Fruit fly (Drosophila melanogaster) whole organism, embryonic: ENCODE results near the gene boil.

ENCODE experiments used
- Adf1 ChIP-seq: fragments of 200-800 bp; sonication (Bioruptor generic); IDR thresholded peaks from 2 replicates; pipeline ENCODE4 v1.3.6; 2022; ENCODE audit warnings: missing biosample characterization, missing genetic modification characterization
- Atf6 ChIP-seq: fragments of 200-800 bp; sonication (Bioruptor generic); IDR thresholded peaks from 2 replicates; pipeline ENCODE4 v1.3.6; 2022; ENCODE audit warnings: missing biosample characterization, missing genetic modification characterization
- CG1024 ChIP-seq: fragments of 200-800 bp; sonication (Bioruptor generic); IDR thresholded peaks from 2 replicates; pipeline ENCODE4 v1.3.6; 2022; ENCODE audit warnings: missing biosample characterization, missing genetic modification characterization
- CG10979 ChIP-seq: fragments of 200-800 bp; sonication (Bioruptor generic); optimal IDR thresholded peaks from 2 replicates; lab custom pipeline; 2018; ENCODE audit warnings: missing biosample characterization, mild to moderate bottlenecking, missing genetic modification characterization, moderate library complexity
- CG11560 ChIP-seq: fragments of 200-800 bp; sonication (Bioruptor generic); IDR thresholded peaks from 3 replicates; pipeline ENCODE4 v1.3.6; 2022; ENCODE audit warnings: missing biosample characterization, missing genetic modification characterization
- CG12104 ChIP-seq: fragments of 200-800 bp; sonication (Bioruptor generic); optimal IDR thresholded peaks from 3 replicates; lab custom pipeline; 2016; ENCODE audit warnings: missing biosample characterization, missing genetic modification characterization
- CG15269 ChIP-seq: fragments of 200-800 bp; sonication (Bioruptor generic); optimal IDR thresholded peaks from 2 replicates; lab custom pipeline; 2018; ENCODE audit warnings: missing biosample characterization, mild to moderate bottlenecking, missing genetic modification characterization, moderate library complexity
- CG15514 ChIP-seq: fragments of 200-800 bp; sonication (Bioruptor generic); optimal IDR thresholded peaks from 3 replicates; lab custom pipeline; 2017; ENCODE audit warnings: missing biosample characterization, missing genetic modification characterization, mild to moderate bottlenecking, moderate library complexity, missing genetic modification reagents
- CG17385 ChIP-seq: fragments of 200-800 bp; sonication (Bioruptor generic); optimal IDR thresholded peaks from 3 replicates; lab custom pipeline; 2018; ENCODE audit warnings: missing biosample characterization, mild to moderate bottlenecking, missing genetic modification characterization
- CG18599 ChIP-seq: fragments of 200-800 bp; sonication (Bioruptor generic); optimal IDR thresholded peaks from 3 replicates; lab custom pipeline; 2017; ENCODE audit warnings: missing biosample characterization, missing genetic modification characterization, mild to moderate bottlenecking, moderate library complexity, missing genetic modification reagents
- CG18764 ChIP-seq: fragments of 200-800 bp; sonication (Bioruptor generic); optimal IDR thresholded peaks from 3 replicates; lab custom pipeline; 2016; ENCODE audit warnings: missing biosample characterization, missing genetic modification characterization
- CG2116 ChIP-seq: fragments of 200-800 bp; sonication (Bioruptor generic); optimal IDR thresholded peaks from 3 replicates; lab custom pipeline; 2018; ENCODE audit warnings: missing biosample characterization, mild to moderate bottlenecking, missing genetic modification characterization
- CG32532 ChIP-seq: fragments of 200-800 bp; sonication (Bioruptor generic); IDR thresholded peaks from 2 replicates; pipeline ENCODE4 v1.3.6; 2022; ENCODE audit warnings: missing biosample characterization, missing genetic modification characterization
- CG32767 ChIP-seq: fragments of 200-800 bp; sonication (Bioruptor generic); IDR thresholded peaks from 2 replicates; pipeline ENCODE4 v1.3.6; 2022; ENCODE audit warnings: missing biosample characterization, missing genetic modification characterization
- CG32772 ChIP-seq: fragments of 200-800 bp; sonication (Bioruptor generic); IDR thresholded peaks from 2 replicates; pipeline ENCODE4 v1.3.6; 2022; ENCODE audit warnings: missing biosample characterization, missing genetic modification characterization
- CG6254 ChIP-seq: fragments of 200-800 bp; sonication (Bioruptor generic); optimal IDR thresholded peaks from 3 replicates; lab custom pipeline; 2017; ENCODE audit warnings: mild to moderate bottlenecking, missing biosample characterization, missing genetic modification reagents, missing genetic modification characterization
- CG7839 ChIP-seq: fragments of 200-800 bp; sonication (Bioruptor generic); optimal IDR thresholded peaks from 3 replicates; lab custom pipeline; 2018; ENCODE audit warnings: missing biosample characterization, mild to moderate bottlenecking, missing genetic modification characterization, moderate library complexity
- CG8765 ChIP-seq: fragments of 200-800 bp; sonication (Bioruptor generic); IDR thresholded peaks from 2 replicates; pipeline ENCODE4 v1.3.6; 2022; ENCODE audit warnings: missing biosample characterization, missing genetic modification characterization
- CG9727 ChIP-seq: fragments of 200-800 bp; sonication (Bioruptor generic); optimal IDR thresholded peaks from 3 replicates; lab custom pipeline; 2017; ENCODE audit warnings: missing biosample characterization, mild to moderate bottlenecking, missing genetic modification characterization
- Dref ChIP-seq: fragments of 200-800 bp; sonication (Bioruptor generic); IDR thresholded peaks from 2 replicates; pipeline ENCODE4 v1.3.6; 2022; ENCODE audit warnings: missing biosample characterization, missing genetic modification characterization
- H2.0 ChIP-seq: fragments of 200-800 bp; sonication (Bioruptor generic); IDR thresholded peaks from 2 replicates; pipeline ENCODE4 v1.3.6; 2022; ENCODE audit warnings: missing biosample characterization, missing genetic modification characterization
- Hr39 ChIP-seq: fragments of >200 bp; optimal IDR thresholded peaks from 2 replicates; lab custom pipeline; 2017
- Poxn ChIP-seq: fragments of 200-800 bp; sonication (Bioruptor generic); IDR thresholded peaks from 2 replicates; pipeline ENCODE4 v1.3.6; 2022; ENCODE audit warnings: missing biosample characterization, missing genetic modification characterization
- Sox100B ChIP-seq: fragments of 200-800 bp; sonication (Bioruptor generic); optimal IDR thresholded peaks from 3 replicates; lab custom pipeline; 2018; ENCODE audit warnings: missing biosample characterization, mild to moderate bottlenecking, missing genetic modification characterization
- Vsx1 ChIP-seq: fragments of 200-800 bp; sonication (Bioruptor generic); optimal IDR thresholded peaks from 2 replicates; lab custom pipeline; 2017; ENCODE audit warnings: missing biosample characterization, mild to moderate bottlenecking, missing genetic modification characterization, missing genetic modification reagents
- ab ChIP-seq: fragments of 200-800 bp; sonication (Bioruptor generic); optimal IDR thresholded peaks from 2 replicates; lab custom pipeline; 2016; ENCODE audit warnings: missing biosample characterization, missing genetic modification characterization
- bowl ChIP-seq: fragments of 200-800 bp; sonication (Bioruptor generic); IDR thresholded peaks from 2 replicates; pipeline ENCODE4 v1.3.6; 2022; ENCODE audit warnings: missing biosample characterization, missing genetic modification characterization
- cad ChIP-seq: fragments of >200 bp; optimal IDR thresholded peaks from 2 replicates; lab custom pipeline; 2017; ENCODE audit warnings: missing biosample characterization, missing genetic modification characterization
- chinmo ChIP-seq: fragments of 200-800 bp; sonication (Bioruptor generic); IDR thresholded peaks from 4 replicates; pipeline ENCODE4 v1.3.6; 2022; ENCODE audit warnings: missing biosample characterization, missing genetic modification characterization; ENCODE audit not compliant: partially characterized antibody
- cwo ChIP-seq: fragments of 200-800 bp; sonication (Bioruptor generic); optimal IDR thresholded peaks from 3 replicates; lab custom pipeline; 2017; ENCODE audit warnings: missing biosample characterization, missing genetic modification characterization, mild to moderate bottlenecking, moderate library complexity, missing genetic modification reagents
- dmrt99B ChIP-seq: fragments of 200-800 bp; sonication (Bioruptor generic); optimal IDR thresholded peaks from 2 replicates; lab custom pipeline; 2018; ENCODE audit warnings: missing biosample characterization, mild to moderate bottlenecking, missing genetic modification characterization, moderate library complexity
- esg ChIP-seq: fragments of 200-800 bp; sonication (Bioruptor generic); conservative IDR thresholded peaks from 2 replicates; pipeline ENCODE4 v1.3.6; 2022; ENCODE audit warnings: missing biosample characterization, missing genetic modification characterization
- eve ChIP-seq, 2 experiments: fragments of >200 bp; optimal IDR thresholded peaks; 2 replicates each; lab custom pipeline; 2017; ENCODE audit warnings: missing biosample characterization in 2 of 2, missing genetic modification characterization in 2 of 2
- fd64A ChIP-seq: fragments of 200-800 bp; sonication (Bioruptor generic); optimal IDR thresholded peaks from 3 replicates; lab custom pipeline; 2018; ENCODE audit warnings: missing biosample characterization, mild to moderate bottlenecking, missing genetic modification characterization
- gcm ChIP-seq: fragments of 200-800 bp; sonication (Bioruptor generic); optimal IDR thresholded peaks from 2 replicates; lab custom pipeline; 2019; ENCODE audit warnings: missing biosample characterization, mild to moderate bottlenecking, missing genetic modification characterization, moderate library complexity
- grn ChIP-seq: fragments of 200-800 bp; sonication (Bioruptor generic); optimal IDR thresholded peaks from 3 replicates; lab custom pipeline; 2017; ENCODE audit warnings: missing biosample characterization, missing genetic modification characterization
- gsb-n ChIP-seq: fragments of 200-800 bp; sonication (Bioruptor generic); optimal IDR thresholded peaks from 3 replicates; lab custom pipeline; 2018; ENCODE audit warnings: missing biosample characterization, mild to moderate bottlenecking, missing genetic modification characterization
- insv ChIP-seq, 2 experiments: fragments of 200-800 bp; sonication (Bioruptor generic); optimal IDR thresholded peaks; 3 replicates each; lab custom pipeline; 2016 to 2018; ENCODE audit warnings: missing biosample characterization in 2 of 2, missing genetic modification characterization in 2 of 2
- jigr1 ChIP-seq: fragments of 200-800 bp; sonication (Bioruptor generic); IDR thresholded peaks from 3 replicates; pipeline ENCODE4 v1.3.6; 2022; ENCODE audit warnings: missing biosample characterization, missing genetic modification characterization
- pan ChIP-seq, 4 experiments: fragments of >200 bp in 3 of 4; fragments of 200-800 bp in 1 of 4; sonication (Bioruptor generic) in 1 of 4; optimal IDR thresholded peaks in 3 of 4; IDR thresholded peaks in 1 of 4; 2 replicates each; pipeline versions ENCODE4 v1.3.6 to Lab custom; 2017 to 2022; ENCODE audit warnings: missing biosample characterization in 2 of 4, missing genetic modification characterization in 2 of 4, mixed read lengths in 1 of 4
- pita ChIP-seq: fragments of 200-800 bp; sonication (Bioruptor generic); optimal IDR thresholded peaks from 2 replicates; lab custom pipeline; 2017; ENCODE audit warnings: missing biosample characterization, mild to moderate bottlenecking, missing genetic modification characterization
- scrt ChIP-seq: fragments of 200-800 bp; sonication (Bioruptor generic); optimal IDR thresholded peaks from 2 replicates; lab custom pipeline; 2018; ENCODE audit warnings: missing biosample characterization, mild to moderate bottlenecking, missing genetic modification characterization, moderate library complexity
- sisA ChIP-seq: fragments of 200-800 bp; sonication (Bioruptor generic); IDR thresholded peaks from 2 replicates; pipeline ENCODE4 v1.3.6; 2022; ENCODE audit warnings: missing biosample characterization, missing genetic modification characterization
- ssp ChIP-seq: fragments of 200-800 bp; sonication (Bioruptor generic); IDR thresholded peaks from 2 replicates; pipeline ENCODE4 v1.3.6; 2022; ENCODE audit warnings: missing biosample characterization, missing genetic modification characterization
- trh ChIP-seq: fragments of 200-800 bp; sonication (Bioruptor generic); optimal IDR thresholded peaks from 2 replicates; lab custom pipeline; 2016; ENCODE audit warnings: missing biosample characterization, missing genetic modification characterization
- wdn ChIP-seq: fragments of 200-800 bp; sonication (Bioruptor generic); IDR thresholded peaks from 2 replicates; pipeline ENCODE4 v1.3.6; 2022; ENCODE audit warnings: missing biosample characterization, missing genetic modification characterization

Gene boil

DNA sequence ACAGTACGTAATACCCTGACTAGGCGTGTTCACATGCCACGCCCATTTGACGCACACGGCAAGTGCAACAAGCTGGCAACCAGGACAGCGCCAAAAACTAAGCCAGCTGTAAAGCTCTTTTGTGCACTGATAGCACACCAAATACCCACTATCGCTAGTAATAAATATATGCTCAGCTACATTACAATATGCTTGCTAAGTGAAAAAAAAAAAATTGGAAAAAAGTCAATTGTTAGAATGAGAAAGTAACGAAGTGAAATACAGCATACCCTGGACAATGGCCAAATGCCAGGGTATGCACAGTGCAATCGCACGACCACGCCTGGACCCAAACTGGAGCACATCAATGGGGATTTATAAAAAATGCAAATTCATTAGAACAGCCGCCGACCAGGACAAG is 10.4 kb downstream of the boil start (continued):
- no peak for TF ChIP-seq CG1024 (GFP tag; lab: Robert Waterston, UW)
- no peak for TF ChIP-seq insv (GFP tag; optimal IDR thresholded peaks at IDR 0.05; lab: Kevin White, UChicago)
- TF ChIP-seq CG9727 (GFP tag; lab: Kevin White, UChicago) = no peak
- TF ChIP-seq pita (GFP tag; lab: Kevin White, UChicago) = no peak
- TF ChIP-seq CG17385 (GFP tag; lab: Kevin White, UChicago) = no peak
- no peak for TF ChIP-seq grn (GFP tag; lab: Kevin White, UChicago)

DNA sequence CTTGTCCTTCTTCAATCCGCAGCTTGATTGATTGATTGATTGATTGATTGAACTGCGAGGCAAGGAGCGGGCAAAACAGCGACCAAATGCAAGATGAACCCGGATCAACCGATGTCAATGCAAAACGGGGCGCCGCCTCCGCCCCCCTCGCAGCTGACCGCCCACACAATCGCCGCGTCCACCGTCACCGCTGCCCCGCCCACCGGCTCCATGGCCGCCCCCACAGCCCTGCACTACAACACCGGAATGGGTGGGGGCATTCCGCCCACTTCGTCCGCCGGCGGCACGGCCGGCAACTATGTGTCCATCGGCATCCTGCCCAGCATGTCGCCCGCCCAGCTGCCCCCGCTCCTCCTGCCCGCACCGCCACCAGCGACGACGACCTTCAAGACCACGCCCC is 19.1 kb downstream of the boil start:
- TF ChIP-seq CG15514 (GFP tag; lab: Kevin White, UChicago) (no peak), CG12104 (GFP tag; lab: Kevin White, UChicago) (no peak), CG18764 (GFP tag; lab: Kevin White, UChicago) (no peak), CG32772 (GFP tag; lab: Robert Waterston, UW) (0 out of 2 replicates have a peak, but pooled peaks have one; percentile 7), jigr1 (GFP tag; lab: Robert Waterston, UW) (peak; percentile 29; the same call in 1 of the 3 replicates), CG32767 (GFP tag; lab: Robert Waterston, UW) (no peak), cwo (GFP tag; lab: Kevin White, UChicago) (no peak), Dref (GFP tag; lab: Robert Waterston, UW) (0 out of 2 replicates have a peak, but pooled peaks have one; percentile 7), Hr39 (lab: Kevin White, UChicago) (peak; percentile 59), sisA (GFP tag; lab: Robert Waterston, UW) (0 out of 2 replicates have a peak, but pooled peaks have one; percentile 8)

DNA sequence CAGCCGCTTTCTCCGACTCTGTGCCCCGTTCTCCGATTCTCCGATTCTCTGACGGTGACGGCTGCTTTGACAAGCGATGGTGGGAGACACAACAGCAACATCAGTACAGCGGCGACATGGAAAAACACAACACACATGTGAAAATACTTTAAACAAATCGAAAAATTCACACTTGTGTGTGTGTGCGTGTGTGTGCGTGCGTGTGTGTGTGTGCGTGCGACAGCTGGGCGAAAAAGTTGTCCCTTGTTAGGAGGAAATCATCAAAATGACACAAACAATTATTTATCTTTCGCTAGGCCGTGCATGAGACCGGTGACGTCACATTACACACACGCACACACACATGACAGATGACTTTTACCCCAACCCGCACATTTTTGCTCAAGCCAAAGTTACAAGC is 21.4 kb downstream of the boil start:
- TF ChIP-seq Hr39 (lab: Kevin White, UChicago) = peak; percentile 94
- TF ChIP-seq Atf6 (GFP tag; lab: Robert Waterston, UW) = no peak
- TF ChIP-seq CG32532 (GFP tag; lab: Robert Waterston, UW) = no peak

dm6 chrX:4906573-4906972 is 31.1 kb downstream of the boil start, which contains the start of gene CG6927:
CG6927 (plus strand) TSS chrX:4906900.
- TF ChIP-seq gcm = no peak
- peak; percentile 51 for TF ChIP-seq Sox100B (GFP tag; lab: Kevin White, UChicago)
- TF ChIP-seq CG6254 = no peak
- TF ChIP-seq esg (GFP tag; lab: Robert Waterston, UW) = peak; percentile 91
- peak; percentile 62 for TF ChIP-seq CG8765
- peak; percentile 52; the same call in 1 of the 2 replicates for TF ChIP-seq Poxn (GFP tag; lab: Robert Waterston, UW)
- TF ChIP-seq ab (GFP tag; lab: Kevin White, UChicago) = no peak
- no peak for TF ChIP-seq cad (GFP tag; lab: Kevin White, UChicago)
- peak; percentile 72 for TF ChIP-seq CG15269 (tag; lab: Kevin White, UChicago)
- TF ChIP-seq eve (GFP tag; optimal IDR thresholded peaks at IDR 0.05; lab: Kevin White, UChicago) = no peak
- TF ChIP-seq Adf1 = peak; percentile 57
- no peak for TF ChIP-seq scrt (GFP tag; lab: Kevin White, UChicago)
- TF ChIP-seq trh (GFP tag; lab: Kevin White, UChicago) = peak; percentile 70
- peak; percentile 63 for TF ChIP-seq CG18599 (GFP tag; lab: Kevin White, UChicago)
- no peak for TF ChIP-seq chinmo (GFP tag; lab: Robert Waterston, UW)
- peak; percentile 83 for TF ChIP-seq ssp (GFP tag; lab: Robert Waterston, UW)
- TF ChIP-seq gsb-n (tag; lab: Kevin White, UChicago) = peak; percentile 64
- peak; percentile 60 for TF ChIP-seq wdn (GFP tag; lab: Robert Waterston, UW)
- TF ChIP-seq H2.0 (GFP tag; lab: Robert Waterston, UW) = peak; percentile 91
- TF ChIP-seq bowl (GFP tag; lab: Robert Waterston, UW) = peak; percentile 69; the same call in 1 of the 2 replicates
- TF ChIP-seq CG11560 = peak; percentile 73
- peak; percentile 59 for TF ChIP-seq CG10979 (tag; lab: Kevin White, UChicago)
- TF ChIP-seq Vsx1 (GFP tag; lab: Kevin White, UChicago) = no peak
- peak; percentile 88 for TF ChIP-seq dmrt99B (tag; lab: Kevin White, UChicago)
- TF ChIP-seq pan (optimal IDR thresholded peaks at IDR 0.05; lab: Kevin White, UChicago) = no peak
- TF ChIP-seq pan (GFP tag; optimal IDR thresholded peaks at IDR 0.05 in 1 of 2, IDR thresholded peaks at IDR 0.05 in 1 of 2) = peak in 1 of 2 experiments; percentile 95
- TF ChIP-seq fd64A (GFP tag; lab: Kevin White, UChicago) = no peak
- TF ChIP-seq CG7839 = peak; percentile 89
- TF ChIP-seq CG2116 (GFP tag; lab: Kevin White, UChicago) = peak; percentile 22
